Fruit fly (Drosophila melanogaster): ENCODE data around the gene CG2887.

DNA sequence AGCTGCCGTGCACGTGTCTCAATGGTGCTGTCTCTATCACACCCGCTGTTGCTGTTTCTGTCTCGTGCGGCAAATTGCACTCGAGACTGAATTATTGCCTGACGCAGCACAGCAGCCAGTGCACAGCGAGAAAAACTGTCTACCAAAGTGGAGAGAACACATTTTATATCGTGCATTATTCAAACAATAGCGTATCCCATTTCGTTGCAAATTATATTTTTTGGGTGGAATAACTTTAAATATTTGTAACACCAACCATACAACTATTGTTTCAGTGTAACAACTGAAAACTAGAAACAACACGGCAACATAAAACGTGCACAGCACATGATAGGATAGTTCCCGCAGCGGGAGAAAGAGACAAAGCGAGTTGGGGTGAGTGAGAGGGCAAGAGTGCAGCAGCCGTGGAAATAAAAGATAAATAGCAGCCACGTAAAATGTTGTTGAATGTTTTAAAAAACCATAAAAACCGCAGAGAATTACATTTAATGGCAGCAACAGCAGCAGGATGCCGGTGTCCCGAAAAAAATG lies 37.1 kb upstream of the CG2887 start:
- TF ChIP-seq Nf-YA (GFP tag; IDR thresholded peaks at IDR 0.05) (no peak), ssp (GFP tag; IDR thresholded peaks at IDR 0.05) (peak; percentile 28; the same call in 1 of the 2 replicates), CG14014 (GFP tag; IDR thresholded peaks at IDR 0.05) (0 out of 2 replicates have a peak, but pooled peaks have one; percentile 29), sob (GFP tag; IDR thresholded peaks at IDR 0.05) (peak; percentile 34; the same call in 1 of the 2 replicates)
